Worm (Caenorhabditis elegans) whole organism, young adult: ENCODE measurements around the gene F17C11.4.

Experiments used
- B0261.1 ChIP-seq: sonication (generic microtip); optimal IDR thresholded peaks from 2 replicates; lab custom pipeline; 2016; ENCODE audit warnings: mild to moderate bottlenecking, missing genetic modification characterization, moderate library complexity, missing compliant biosample characterization
- C17E4.6 ChIP-seq: fragments of 200-800 bp; sonication (Bioruptor generic); IDR thresholded peaks from 2 replicates; pipeline ENCODE4 v1.3.6; 2022; ENCODE audit warnings: missing genetic modification reagents, missing genetic modification characterization, missing compliant biosample characterization
- F52B5.7 ChIP-seq: sonication (generic microtip); optimal IDR thresholded peaks from 2 replicates; lab custom pipeline; 2016; ENCODE audit warnings: mild to moderate bottlenecking, missing genetic modification characterization, missing compliant biosample characterization
- K11D2.4 ChIP-seq: fragments of 200-800 bp; sonication (Bioruptor generic); IDR thresholded peaks from 2 replicates; pipeline ENCODE4 v1.3.6; 2022; ENCODE audit warnings: missing genetic modification reagents, missing genetic modification characterization, missing compliant biosample characterization
- T07F8.4 ChIP-seq: sonication (generic microtip); optimal IDR thresholded peaks from 2 replicates; lab custom pipeline; 2016; ENCODE audit warnings: mild to moderate bottlenecking, missing genetic modification characterization, moderate library complexity, missing compliant biosample characterization
- T26A5.8 ChIP-seq: sonication (generic microtip); optimal IDR thresholded peaks from 2 replicates; lab custom pipeline; 2016; ENCODE audit warnings: missing genetic modification characterization, missing compliant biosample characterization
- Y79H2A.3 ChIP-seq: fragments of 200-800 bp; sonication (Bioruptor generic); conservative IDR thresholded peaks from 2 replicates; pipeline ENCODE4 v1.3.6; 2022; ENCODE audit warnings: missing genetic modification reagents, missing genetic modification characterization, missing compliant biosample characterization
- ZK185.1 ChIP-seq: sonication (generic microtip); optimal IDR thresholded peaks from 2 replicates; lab custom pipeline; 2016; ENCODE audit warnings: mild to moderate bottlenecking, missing genetic modification characterization, missing compliant biosample characterization; ENCODE audit not compliant: poor library complexity, severe bottlenecking
- aptf-3 ChIP-seq: fragments of 200-800 bp; sonication (Bioruptor generic); IDR thresholded peaks from 2 replicates; pipeline ENCODE4 v1.3.6; 2022; ENCODE audit warnings: missing genetic modification characterization, missing compliant biosample characterization
- attf-3 ChIP-seq: fragments of 200-800 bp; sonication (Bioruptor generic); conservative IDR thresholded peaks from 2 replicates; pipeline ENCODE4 v1.3.6; 2022; ENCODE audit warnings: missing genetic modification reagents, missing genetic modification characterization, missing compliant biosample characterization
- attf-6 ChIP-seq: fragments of 200-800 bp; sonication (Bioruptor generic); IDR thresholded peaks from 2 replicates; pipeline ENCODE4 v1.3.6; 2022; ENCODE audit warnings: missing genetic modification reagents, missing genetic modification characterization, missing compliant biosample characterization
- bed-1 ChIP-seq: fragments of 200-800 bp; sonication (Bioruptor generic); IDR thresholded peaks from 2 replicates; pipeline ENCODE4 v1.3.6; 2022; ENCODE audit warnings: missing genetic modification reagents, missing genetic modification characterization, missing compliant biosample characterization
- bed-2 ChIP-seq: fragments of 200-800 bp; sonication (Bioruptor generic); IDR thresholded peaks from 2 replicates; pipeline ENCODE4 v1.3.6; 2022; ENCODE audit warnings: missing genetic modification reagents, missing genetic modification characterization, missing compliant biosample characterization
- ceh-100 ChIP-seq: fragments of 200-800 bp; sonication (Bioruptor generic); IDR thresholded peaks from 2 replicates; pipeline ENCODE4 v1.3.6; 2022; ENCODE audit warnings: missing genetic modification reagents, missing genetic modification characterization, missing compliant biosample characterization
- chd-7 ChIP-seq: sonication (generic microtip); optimal IDR thresholded peaks from 2 replicates; lab custom pipeline; 2016; ENCODE audit warnings: mild to moderate bottlenecking, missing genetic modification characterization, moderate library complexity, missing compliant biosample characterization
- dpff-1 ChIP-seq: sonication (generic microtip); optimal IDR thresholded peaks from 2 replicates; lab custom pipeline; 2017; ENCODE audit warnings: mild to moderate bottlenecking, missing genetic modification characterization, missing compliant biosample characterization
- dpl-1 ChIP-seq: fragments of 150-350 bp; optimal IDR thresholded peaks from 2 replicates; lab custom pipeline; 2014; ENCODE audit warnings: missing biosample characterization, missing genetic modification reagents, missing genetic modification characterization
- hlh-12 ChIP-seq: sonication (generic microtip); optimal IDR thresholded peaks from 2 replicates; lab custom pipeline; 2016; ENCODE audit warnings: missing genetic modification characterization, missing compliant biosample characterization
- let-526 ChIP-seq: fragments of 200-800 bp; sonication (Bioruptor generic); IDR thresholded peaks from 2 replicates; pipeline ENCODE4 v1.3.6; 2022; ENCODE audit warnings: missing genetic modification reagents, missing genetic modification characterization, missing compliant biosample characterization
- let-607 ChIP-seq, 2 experiments: fragments of 200-800 bp in 1 of 2; sonication (Bioruptor generic) in 1 of 2; sonication (generic microtip) in 1 of 2; optimal IDR thresholded peaks; 2 replicates each; lab custom pipeline; 2016 to 2018; ENCODE audit warnings: mild to moderate bottlenecking in 2 of 2, missing compliant biosample characterization in 2 of 2, missing genetic modification characterization in 2 of 2, moderate library complexity in 2 of 2, missing genotype in 1 of 2
- lin-26 ChIP-seq: fragments of 200-800 bp; sonication (Bioruptor generic); IDR thresholded peaks from 2 replicates; pipeline ENCODE4 v1.3.6; 2022; ENCODE audit warnings: missing genetic modification reagents, missing genetic modification characterization, missing compliant biosample characterization
- lin-35 ChIP-seq, 3 experiments: fragments of 150-350 bp in 2 of 3; sonication (generic microtip) in 1 of 3; optimal IDR thresholded peaks; 2 replicates each; lab custom pipeline; 2014 to 2018; ENCODE audit warnings: missing biosample characterization in 3 of 3, missing genetic modification characterization in 3 of 3, missing genetic modification reagents in 3 of 3
- lir-1 ChIP-seq: fragments of 200-800 bp; sonication (Bioruptor generic); conservative IDR thresholded peaks from 2 replicates; pipeline ENCODE4 v1.3.6; 2022; ENCODE audit warnings: missing genetic modification reagents, missing genetic modification characterization, missing compliant biosample characterization
- lsl-1 ChIP-seq: fragments of 200-800 bp; sonication (Bioruptor generic); optimal IDR thresholded peaks from 2 replicates; lab custom pipeline; 2018; ENCODE audit warnings: mild to moderate bottlenecking, missing genetic modification characterization, moderate library complexity, missing compliant biosample characterization
- lsy-27 ChIP-seq: sonication (generic microtip); optimal IDR thresholded peaks from 2 replicates; lab custom pipeline; 2017; ENCODE audit warnings: missing genetic modification characterization, mild to moderate bottlenecking, missing compliant biosample characterization, antibody characterized with exemption, missing genotype, borderline replicate concordance; ENCODE audit not compliant: insufficient read depth
- mcd-1 ChIP-seq: fragments of 200-800 bp; sonication (Bioruptor generic); IDR thresholded peaks from 2 replicates; pipeline ENCODE4 v1.3.6; 2022; ENCODE audit warnings: missing genetic modification reagents, missing genetic modification characterization, missing compliant biosample characterization
- mel-28 ChIP-seq: sonication (generic microtip); optimal IDR thresholded peaks from 2 replicates; lab custom pipeline; 2016; ENCODE audit warnings: borderline replicate concordance, mild to moderate bottlenecking, missing genetic modification characterization, missing compliant biosample characterization
- nhr-120 ChIP-seq: fragments of 200-800 bp; sonication (Bioruptor generic); IDR thresholded peaks from 2 replicates; pipeline ENCODE4 v1.3.6; 2022; ENCODE audit warnings: missing genetic modification characterization, missing compliant biosample characterization
- nhr-80 ChIP-seq: sonication (generic microtip); optimal IDR thresholded peaks from 2 replicates; lab custom pipeline; 2016; ENCODE audit warnings: missing genetic modification characterization, missing compliant biosample characterization
- pbrm-1 ChIP-seq: fragments of 200-800 bp; sonication (Bioruptor generic); IDR thresholded peaks from 2 replicates; pipeline ENCODE4 v1.3.6; 2022; ENCODE audit warnings: missing genetic modification reagents, missing genetic modification characterization, missing compliant biosample characterization
- rpc-1 ChIP-seq, 2 experiments: fragments of 150-350 bp in 1 of 2; sonication (generic microtip) in 1 of 2; optimal IDR thresholded peaks; 2 replicates each; lab custom pipeline; 2014 to 2018; ENCODE audit warnings: missing biosample characterization in 1 of 2, missing genetic modification characterization in 1 of 2, missing genetic modification reagents in 1 of 2, missing genotype in 1 of 2
- snpc-1.1 ChIP-seq: sonication (generic microtip); optimal IDR thresholded peaks from 2 replicates; lab custom pipeline; 2017; ENCODE audit warnings: missing genetic modification characterization, mild to moderate bottlenecking, missing compliant biosample characterization, antibody characterized with exemption, moderate library complexity, missing genotype, missing genetic modification reagents; ENCODE audit not compliant: insufficient read depth
- snpc-3.4 ChIP-seq: sonication (generic microtip); optimal IDR thresholded peaks from 2 replicates; lab custom pipeline; 2017; ENCODE audit warnings: missing genetic modification characterization, mild to moderate bottlenecking, missing compliant biosample characterization, antibody characterized with exemption, moderate library complexity, missing genotype, missing genetic modification reagents
- snpc-4 ChIP-seq, 5 experiments: fragments of 150-350 bp in 1 of 5; sonication (generic microtip) in 4 of 5; optimal IDR thresholded peaks; 2 replicates each; lab custom pipeline; 2014 to 2018; ENCODE audit warnings: missing genetic modification characterization in 5 of 5, missing biosample characterization in 3 of 5, antibody characterized with exemption in 2 of 5, mild to moderate bottlenecking in 2 of 5, missing compliant biosample characterization in 2 of 5, missing genotype in 2 of 5, moderate library complexity in 2 of 5, missing genetic modification reagents in 1 of 5
- sptf-2 ChIP-seq: fragments of 200-800 bp; sonication (Bioruptor generic); optimal IDR thresholded peaks from 2 replicates; lab custom pipeline; 2018; ENCODE audit warnings: mild to moderate bottlenecking, missing genetic modification characterization, missing compliant biosample characterization
- tbp1 ChIP-seq: fragments of 200-800 bp; sonication (Bioruptor generic); optimal IDR thresholded peaks from 2 replicates; lab custom pipeline; 2018; ENCODE audit warnings: mild to moderate bottlenecking, missing genetic modification characterization, missing compliant biosample characterization
- tbx-9 ChIP-seq: sonication (generic microtip); optimal IDR thresholded peaks from 2 replicates; lab custom pipeline; 2016; ENCODE audit warnings: borderline replicate concordance, missing genetic modification characterization, inconsistent platforms, missing compliant biosample characterization
- tlf-1 ChIP-seq: fragments of 200-800 bp; sonication (Bioruptor generic); optimal IDR thresholded peaks from 2 replicates; lab custom pipeline; 2018; ENCODE audit warnings: mild to moderate bottlenecking, missing genetic modification characterization, missing compliant biosample characterization
- unc-130 ChIP-seq: sonication (generic microtip); optimal IDR thresholded peaks from 2 replicates; lab custom pipeline; 2016; ENCODE audit warnings: missing genetic modification reagents, missing genetic modification characterization, missing compliant biosample characterization
- unc-62 ChIP-seq: fragments of 150-350 bp; optimal IDR thresholded peaks from 2 replicates; lab custom pipeline; 2014; ENCODE audit warnings: missing biosample characterization, missing genetic modification reagents, missing genetic modification characterization
- zim-3 ChIP-seq: sonication (generic microtip); optimal IDR thresholded peaks from 2 replicates; lab custom pipeline; 2017; ENCODE audit warnings: mild to moderate bottlenecking, missing genetic modification characterization, moderate library complexity, missing compliant biosample characterization
- ztf-26 ChIP-seq: sonication (generic microtip); optimal IDR thresholded peaks from 2 replicates; lab custom pipeline; 2017; ENCODE audit warnings: missing genetic modification characterization, missing compliant biosample characterization

F17C11.4 gene

DNA sequence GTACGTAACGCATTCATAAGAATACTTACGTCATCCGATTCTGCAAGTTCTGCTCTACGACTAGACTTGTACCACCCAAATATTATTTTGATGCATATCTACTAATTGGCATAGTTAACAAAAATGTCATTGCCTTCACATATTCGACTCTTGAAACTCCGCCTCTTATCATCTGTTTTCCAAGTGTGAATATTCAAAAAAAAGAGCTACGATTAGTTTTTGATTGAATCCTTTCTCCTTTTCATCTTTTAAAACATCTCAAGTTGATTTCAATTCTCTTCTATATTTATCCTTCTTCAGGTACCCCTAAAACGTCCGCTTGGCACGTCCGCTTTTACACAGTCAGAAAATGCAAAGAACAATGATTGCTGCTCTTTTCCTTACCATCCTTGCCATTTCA, 3.7 kb upstream of the F17C11.4 start, which contains the start of gene F17C11.2:
Gene F17C11.2 (plus strand): TSS at position 301 of the 400 bp plus-strand sequence.
- no peak for TF ChIP-seq hlh-12
- TF ChIP-seq nhr-80: no peak
- TF ChIP-seq dpl-1 (GFP tag; lab: Kevin White, UChicago): no peak
- no peak for TF ChIP-seq zim-3
- TF ChIP-seq mcd-1: no peak
- TF ChIP-seq lsy-27 (tag; lab: Kevin White, UChicago): no peak
- TF ChIP-seq aptf-3 (GFP tag; lab: Robert Waterston, UW): no peak
- no peak for TF ChIP-seq lin-26 (GFP tag; lab: Robert Waterston, UW)
- TF ChIP-seq C17E4.6 (GFP tag; lab: Robert Waterston, UW): no peak
- TF ChIP-seq let-526 (GFP tag; lab: Robert Waterston, UW): no peak
- no peak for TF ChIP-seq mel-28 (tag; lab: Kevin White, UChicago)
- TF ChIP-seq tbp1 (GFP tag; lab: Kevin White, UChicago): no peak
- TF ChIP-seq pbrm-1 (GFP tag; lab: Robert Waterston, UW): no peak
- no peak for TF ChIP-seq attf-6 (GFP tag; lab: Robert Waterston, UW)

DNA sequence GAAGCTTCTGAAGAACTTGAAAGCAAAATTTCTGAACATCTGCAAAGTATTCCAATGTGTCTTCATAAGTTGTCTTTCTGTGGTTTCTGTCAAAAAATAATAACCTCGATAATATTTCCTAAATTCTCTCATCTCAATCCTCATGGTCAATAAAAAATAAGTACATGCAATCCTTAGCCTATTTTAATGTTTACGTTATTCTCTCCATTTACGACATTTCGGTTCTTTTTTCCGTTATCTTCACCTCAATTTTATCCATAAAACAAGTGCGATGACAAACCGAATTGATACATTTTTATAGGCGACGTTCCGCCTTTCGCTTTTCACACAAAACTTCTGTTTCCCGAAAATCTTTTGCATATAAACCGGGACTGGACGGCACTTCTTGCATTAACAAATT, 2.1 kb upstream of the F17C11.4 start, which contains the start of gene col-153:
Gene col-153 (plus strand): TSS at position 301 of the 400 bp plus-strand sequence.
- TF ChIP-seq lir-1 (GFP tag; lab: Robert Waterston, UW) (no peak), rpc-1 (optimal IDR thresholded peaks at IDR 0.05; lab: Kevin White, UChicago) (no peak), rpc-1 (tag; optimal IDR thresholded peaks at IDR 0.05; lab: Kevin White, UChicago) (no peak), ztf-26 (no peak), sptf-2 (no peak), T07F8.4 (tag; lab: Kevin White, UChicago) (no peak), ceh-100 (GFP tag; lab: Robert Waterston, UW) (no peak), unc-62 (GFP tag; lab: Kevin White, UChicago) (no peak), snpc-1.1 (no peak), T26A5.8 (tag; lab: Kevin White, UChicago) (no peak), nhr-120 (GFP tag; lab: Robert Waterston, UW) (no peak), Y79H2A.3 (GFP tag; lab: Robert Waterston, UW) (no peak), attf-3 (GFP tag; lab: Robert Waterston, UW) (no peak), snpc-4 (GFP tag; optimal IDR thresholded peaks at IDR 0.05; lab: Kevin White, UChicago) (no peak), snpc-4 (tag; optimal IDR thresholded peaks at IDR 0.05; lab: Kevin White, UChicago) (no peak), lsl-1 (GFP tag; lab: Kevin White, UChicago) (no peak), tlf-1 (GFP tag; lab: Kevin White, UChicago) (no peak), dpff-1 (no peak), chd-7 (no peak), unc-130 (GFP tag; lab: Kevin White, UChicago) (no peak), K11D2.4 (GFP tag; lab: Robert Waterston, UW) (no peak), attf-6 (GFP tag; lab: Robert Waterston, UW) (no peak)

DNA sequence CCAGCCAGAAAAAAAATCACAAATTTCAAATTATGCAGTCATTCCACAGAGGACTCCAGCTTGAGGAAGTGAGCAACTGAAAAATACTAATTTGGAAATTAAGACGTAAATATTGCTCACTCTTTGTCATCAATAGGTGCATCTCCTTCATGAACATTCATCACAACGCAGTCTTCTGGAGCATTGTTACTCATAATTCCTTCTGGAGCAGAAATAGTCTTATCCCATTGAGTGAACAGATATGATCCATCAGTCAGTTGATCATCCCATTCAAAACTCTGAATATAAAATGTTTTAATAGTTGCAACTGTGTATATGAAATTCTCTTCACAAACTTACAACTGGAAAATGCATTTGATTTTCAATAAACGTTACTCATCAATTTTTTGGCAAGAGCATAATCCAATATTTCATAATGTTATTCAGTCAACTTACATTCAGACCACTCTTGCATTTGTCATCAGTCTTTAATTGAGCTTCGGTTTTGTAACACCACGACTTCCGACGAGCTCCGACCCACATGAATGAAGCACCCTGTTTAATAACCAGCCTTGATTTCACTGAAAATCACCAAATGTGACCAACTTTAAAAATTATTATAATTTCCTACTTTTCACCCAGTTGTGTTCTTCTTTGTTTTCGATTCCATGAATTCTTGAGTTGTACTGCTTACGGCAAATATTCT, 2.0 kb downstream of the F17C11.4 start:
- peak; percentile 21 for TF ChIP-seq F52B5.7
- TF ChIP-seq tbx-9 (tag; lab: Kevin White, UChicago): no peak
- no peak for TF ChIP-seq snpc-3.4 (tag; lab: Kevin White, UChicago)
- no peak for TF ChIP-seq aptf-3 (GFP tag; lab: Robert Waterston, UW)
- TF ChIP-seq rpc-1 (optimal IDR thresholded peaks at IDR 0.05; lab: Kevin White, UChicago): no peak
- no peak for TF ChIP-seq rpc-1 (tag; optimal IDR thresholded peaks at IDR 0.05; lab: Kevin White, UChicago)
- TF ChIP-seq bed-1 (GFP tag; lab: Robert Waterston, UW): 0 out of 2 replicates have a peak, but pooled peaks have one; percentile 18
- TF ChIP-seq bed-2 (GFP tag; lab: Robert Waterston, UW): no peak
- TF ChIP-seq T07F8.4 (tag; lab: Kevin White, UChicago): no peak
- no peak for TF ChIP-seq unc-62 (GFP tag; lab: Kevin White, UChicago)
- TF ChIP-seq B0261.1 (tag; lab: Kevin White, UChicago): no peak
- TF ChIP-seq let-607 (tag; optimal IDR thresholded peaks at IDR 0.05; lab: Kevin White, UChicago): peak in 1 of 2 experiments; percentile 7
- peak; percentile 47 for TF ChIP-seq K11D2.4 (GFP tag; lab: Robert Waterston, UW)
- TF ChIP-seq attf-3 (GFP tag; lab: Robert Waterston, UW): no peak
- TF ChIP-seq ZK185.1: no peak
- TF ChIP-seq mcd-1: 0 out of 2 replicates have a peak, but pooled peaks have one; percentile 10
- TF ChIP-seq lsy-27 (tag; lab: Kevin White, UChicago): no peak
- TF ChIP-seq lin-35 (GFP tag; optimal IDR thresholded peaks at IDR 0.05; lab: Kevin White, UChicago): peak in 1 of 3 experiments; percentile 65
